Fruit fly (Drosophila melanogaster) whole organism, wandering third instar larva: Measurements from ENCODE around the gene CG42661.

ENCODE experiments used
- HLH106 ChIP-seq: fragments of 200-800 bp; optimal IDR thresholded peaks from 3 replicates; lab custom pipeline; 2019; ENCODE audit warnings: missing biosample characterization, mild to moderate bottlenecking, missing genetic modification characterization, moderate library complexity
- br ChIP-seq: fragments of 200-800 bp; sonication (Bioruptor generic); optimal IDR thresholded peaks from 2 replicates; lab custom pipeline; 2016; ENCODE audit warnings: missing biosample characterization, missing genetic modification characterization
- sv ChIP-seq: fragments of 200-800 bp; sonication (Bioruptor generic); optimal IDR thresholded peaks from 3 replicates; lab custom pipeline; 2016; ENCODE audit warnings: missing biosample characterization, missing genetic modification characterization

DNA sequence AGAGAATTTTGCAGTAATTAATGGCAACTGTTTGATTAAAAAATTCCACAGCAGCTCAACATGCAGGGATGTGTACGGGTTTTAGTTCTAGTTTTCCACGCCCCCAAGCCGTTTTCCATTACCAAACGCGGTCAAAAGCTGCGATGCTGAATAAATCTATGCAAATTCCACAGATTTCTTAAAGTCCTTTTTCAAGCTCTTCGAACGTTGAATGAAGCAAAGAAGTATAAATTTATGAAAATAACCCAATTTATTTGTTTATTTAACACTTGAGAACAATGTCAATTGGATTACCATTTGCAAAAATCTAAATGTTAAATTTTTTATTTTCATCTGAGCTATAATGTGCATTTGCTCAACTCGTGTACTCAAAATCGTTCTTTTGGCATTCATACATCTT, at the start of gene CG42661, which contains the start of the genes CG42660 and Tsp66A:
- no peak for TF ChIP-seq sv (GFP tag; lab: Kevin White, UChicago)
- no peak for TF ChIP-seq br (GFP tag; lab: Kevin White, UChicago)
- no peak for TF ChIP-seq HLH106 (tag; lab: Kevin White, UChicago)
